Worm (Caenorhabditis elegans): ENCODE measurements around the gene R05H10.1.

DNA sequence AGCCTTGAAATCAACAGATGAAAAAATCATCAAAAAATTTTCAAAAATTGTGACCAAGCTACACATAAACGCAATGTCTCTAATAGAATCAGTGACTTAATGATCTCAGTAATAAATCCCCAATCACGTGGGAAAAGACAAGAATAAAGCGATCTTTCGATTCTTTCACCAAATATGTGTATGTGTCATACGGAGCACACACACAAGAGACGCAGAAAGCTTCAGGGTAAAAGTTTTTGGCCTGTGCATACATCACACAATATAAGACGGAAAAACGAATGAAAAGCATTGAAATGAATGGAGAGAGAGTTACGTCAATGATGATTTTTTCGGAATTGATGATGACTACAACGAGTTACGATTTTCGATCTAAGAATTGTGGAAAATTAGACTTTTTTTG, 31.2 kb upstream of the R05H10.1 start:
- TF ChIP-seq hmbx-1 (tag; optimal IDR thresholded peaks at IDR 0.05) (no peak), hmg-4 (GFP tag; optimal IDR thresholded peaks at IDR 0.05) (no peak)

All from whole organism, early embryonic.